Worm (Caenorhabditis elegans) whole organism, dauer: Measurements from ENCODE around the gene ruvb-2.

ENCODE experiments used
- unc-62 ChIP-seq: sonication (generic microtip); optimal IDR thresholded peaks from 2 replicates; lab custom pipeline; 2017; ENCODE audit warnings: missing biosample characterization, missing genetic modification reagents, missing genetic modification characterization

The ruvb-2 gene

DNA sequence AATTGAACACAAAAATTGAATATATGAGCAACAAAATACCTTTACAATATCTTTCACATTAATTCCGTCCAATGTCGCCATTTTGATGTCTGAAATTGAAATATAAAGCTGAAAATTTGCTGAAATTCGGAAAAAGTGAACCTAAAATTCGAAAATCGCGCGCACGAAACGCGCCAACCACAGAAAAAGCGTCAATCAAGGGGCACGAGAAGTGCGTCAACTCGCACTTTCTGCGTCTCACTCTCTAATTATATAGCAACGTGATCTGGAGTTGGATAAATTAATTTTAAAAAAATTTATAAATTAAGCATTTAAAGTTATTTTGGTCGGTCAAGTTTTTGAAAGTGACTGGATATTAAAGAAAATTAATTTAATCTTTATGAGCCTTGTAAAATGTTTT is at the start of gene ruvb-2:
ruvb-2 (minus strand) TSS at position 89 of the 400 bp plus-strand sequence.
- TF ChIP-seq unc-62 (GFP tag; lab: Kevin White, UChicago), result no peak

DNA sequence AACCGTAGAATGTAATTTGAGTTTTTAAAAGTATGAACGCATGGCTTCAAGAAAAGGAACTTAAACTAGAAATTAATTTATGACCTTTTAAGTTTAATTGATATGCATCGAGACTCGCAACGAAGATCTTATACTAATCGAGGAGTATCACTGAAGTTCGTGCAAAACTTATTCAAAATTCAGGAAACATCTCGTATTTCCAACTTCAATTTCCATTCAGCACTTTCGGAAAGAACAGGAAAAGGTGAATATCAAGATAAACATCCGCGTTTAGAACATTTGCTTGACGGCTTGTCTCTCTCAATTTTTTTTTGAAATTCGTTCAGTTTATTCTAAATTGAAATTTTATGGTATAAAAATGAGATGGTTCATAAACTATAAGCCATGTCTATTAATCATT is 46.0 kb upstream of the ruvb-2 start, which contains the start of gene ZK381.2:
ZK381.2 (plus strand) TSS at position 301 of the 400 bp plus-strand sequence.
- no peak for TF ChIP-seq unc-62 (GFP tag; lab: Kevin White, UChicago)

- TF ChIP-seq unc-62 (GFP tag; lab: Kevin White, UChicago), result no peak
Observed at ce11 chrIV:6964508-6964907, 45.3 kb upstream of the ruvb-2 start, which contains the start of gene B0478.3. Gene B0478.3, minus strand, starts transcription at chrIV:6964608.

ce11 chrIV:6959483-6959882 is 40.3 kb upstream of the ruvb-2 start:
- TF ChIP-seq unc-62 (GFP tag; lab: Kevin White, UChicago), result no peak

ce11 chrIV:6958696-6959095 is 39.5 kb upstream of the ruvb-2 start:
- TF ChIP-seq unc-62 (GFP tag; lab: Kevin White, UChicago), result no peak

DNA sequence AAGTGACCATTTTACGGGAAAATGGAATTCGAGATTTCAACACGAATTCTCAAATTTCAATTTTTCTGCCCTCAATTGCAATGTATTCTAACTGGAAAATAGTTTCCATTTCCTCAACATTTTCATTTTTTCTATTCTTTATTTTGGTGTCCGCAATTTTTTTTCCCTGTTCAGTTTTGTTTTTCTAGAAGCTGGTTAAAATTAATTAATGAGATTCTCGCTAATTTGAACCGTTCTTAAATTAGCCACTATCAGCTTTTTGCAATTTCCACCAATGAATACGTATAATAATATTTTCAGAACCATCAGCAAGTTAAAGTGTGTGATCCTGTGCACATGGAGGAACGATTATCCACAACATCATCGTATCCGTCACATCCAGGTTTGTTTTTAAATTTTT is 38.1 kb upstream of the ruvb-2 start, which contains the start of gene jnk-1:
jnk-1 (plus strand) TSS at position 301 of the 400 bp plus-strand sequence.
- no peak for TF ChIP-seq unc-62 (GFP tag; lab: Kevin White, UChicago)

DNA sequence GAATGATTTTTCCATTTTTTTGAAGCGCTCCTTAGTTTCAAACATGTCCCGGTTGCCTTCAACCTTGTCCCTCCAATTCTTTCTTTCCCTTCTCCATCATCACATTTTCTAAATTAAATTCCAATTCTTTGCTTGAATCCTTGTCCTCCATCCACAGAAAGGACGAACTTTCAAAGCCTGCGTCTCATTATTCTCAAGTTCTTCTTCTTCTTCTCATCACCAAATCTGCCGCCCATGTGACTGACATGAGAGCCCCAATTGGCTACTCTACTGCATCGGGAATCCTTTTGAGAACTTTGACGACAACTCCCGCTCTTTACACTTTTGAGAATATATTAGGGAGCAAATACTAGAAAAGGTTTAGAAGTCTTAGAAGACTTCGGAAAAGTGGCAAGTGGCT is 37.5 kb upstream of the ruvb-2 start:
- TF ChIP-seq unc-62 (GFP tag; lab: Kevin White, UChicago), result no peak

ce11 chrIV:6954682-6955081 is 35.5 kb upstream of the ruvb-2 start:
- no peak for TF ChIP-seq unc-62 (GFP tag; lab: Kevin White, UChicago)

- no peak for TF ChIP-seq unc-62 (GFP tag; lab: Kevin White, UChicago)
Observed at ce11 chrIV:6951259-6951658, 32.1 kb upstream of the ruvb-2 start.

DNA sequence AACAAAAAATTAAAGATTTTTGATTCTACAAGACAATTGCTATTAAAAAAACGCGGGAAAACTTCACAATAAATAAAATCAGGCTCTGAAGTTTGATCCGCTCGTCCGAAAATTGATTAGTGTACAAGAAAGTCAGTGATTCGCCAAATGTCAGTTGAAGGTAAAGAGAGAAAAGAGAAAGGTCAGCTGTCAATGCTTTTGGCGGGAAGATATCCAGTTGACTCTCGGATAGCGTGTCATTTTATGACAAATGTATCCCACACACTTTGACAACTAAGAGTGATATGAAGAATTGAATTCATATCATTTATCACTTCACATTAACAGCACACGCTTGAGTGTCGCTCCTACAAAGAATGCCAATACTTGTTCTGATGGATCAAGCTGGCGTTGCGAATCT is 27.6 kb upstream of the ruvb-2 start:
- no peak for TF ChIP-seq unc-62 (GFP tag; lab: Kevin White, UChicago)

DNA sequence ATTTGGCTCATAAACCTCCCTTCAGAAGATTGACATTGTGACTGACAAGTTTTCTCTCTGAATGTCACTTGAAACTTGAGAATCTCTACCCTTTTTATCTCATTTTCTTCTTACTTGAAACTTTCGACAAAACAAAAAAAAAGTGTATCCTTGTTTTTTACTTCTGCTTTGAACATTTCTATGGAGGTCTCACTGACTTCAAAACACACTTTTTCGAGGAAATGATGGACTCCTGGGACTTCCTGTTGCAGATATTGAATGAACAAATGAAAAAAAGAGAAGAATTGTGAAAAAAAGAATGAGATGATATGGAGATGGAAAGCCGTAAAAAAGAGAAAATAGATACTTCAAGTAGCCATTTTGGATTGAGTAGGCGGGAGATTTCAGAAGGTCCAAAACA is 21.9 kb upstream of the ruvb-2 start:
- TF ChIP-seq unc-62 (GFP tag; lab: Kevin White, UChicago), result no peak

- TF ChIP-seq unc-62 (GFP tag; lab: Kevin White, UChicago), result no peak
Observed at ce11 chrIV:6937548-6937947, 18.3 kb upstream of the ruvb-2 start, which contains the start of gene npr-12. Gene npr-12, minus strand, starts transcription at chrIV:6937648.

- TF ChIP-seq unc-62 (GFP tag; lab: Kevin White, UChicago), result no peak
Observed at ce11 chrIV:6928417-6928816, 9.2 kb upstream of the ruvb-2 start, which contains the start of gene cest-6. Gene cest-6, minus strand, starts transcription at chrIV:6928517.

DNA sequence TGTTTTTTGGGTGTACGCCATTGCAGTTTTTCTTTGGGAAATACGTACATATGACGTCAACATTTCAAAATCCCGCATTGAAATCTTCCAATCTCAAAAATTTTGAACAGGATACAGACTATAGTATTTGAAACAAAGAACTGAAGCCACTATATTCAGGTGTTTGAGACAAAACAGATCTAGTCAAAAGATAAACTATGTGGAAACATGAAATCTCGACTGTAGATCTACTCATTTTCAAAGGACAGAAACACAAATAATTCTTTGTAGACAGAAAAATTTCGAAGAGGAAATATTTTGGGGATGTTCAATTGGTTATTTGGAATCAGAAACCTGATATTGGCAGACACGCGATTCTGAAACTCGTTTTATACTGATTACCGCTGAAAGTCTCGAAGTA is 6.3 kb upstream of the ruvb-2 start:
- no peak for TF ChIP-seq unc-62 (GFP tag; lab: Kevin White, UChicago)

DNA sequence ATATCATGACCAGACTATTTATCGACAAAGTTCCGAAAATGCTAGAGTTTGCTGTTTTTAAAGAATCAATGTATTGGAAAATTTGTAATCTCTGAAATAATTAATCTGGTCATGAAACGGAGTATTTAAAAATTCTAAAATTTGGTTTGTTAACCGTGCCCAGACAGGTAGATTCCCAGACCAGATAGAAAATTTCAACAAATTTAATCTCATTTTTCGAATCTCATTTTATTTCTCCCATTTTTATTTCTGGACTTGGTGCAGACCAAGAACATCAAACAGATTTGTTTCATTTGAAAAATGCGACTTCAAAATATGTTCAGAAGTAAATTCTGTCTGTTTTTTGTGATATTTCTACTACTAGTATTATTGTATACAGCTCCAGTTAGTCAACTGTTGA is 3.9 kb upstream of the ruvb-2 start, which contains the start of gene T22D1.1:
T22D1.1 (plus strand) TSS at position 301 of the 400 bp plus-strand sequence.
- TF ChIP-seq unc-62 (GFP tag; lab: Kevin White, UChicago), result no peak

DNA sequence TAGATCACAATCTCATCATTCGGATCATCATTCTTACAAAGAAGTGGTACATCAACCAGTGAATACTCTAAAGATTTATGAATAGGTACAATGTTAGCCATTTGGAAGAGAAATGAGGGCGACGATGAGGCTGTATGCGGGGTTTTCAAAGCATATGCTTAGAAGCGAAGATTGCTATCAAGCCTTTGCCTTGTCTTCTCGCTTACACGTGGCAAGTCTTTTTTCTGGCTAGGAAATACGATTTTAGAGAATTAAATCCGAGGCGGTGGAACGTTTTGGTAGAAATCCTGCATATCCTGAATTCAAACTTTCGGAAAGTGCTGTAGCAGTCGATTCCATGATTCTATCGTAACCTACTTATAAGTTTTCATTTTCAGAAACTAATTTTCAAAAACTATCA is 857 bp upstream of the ruvb-2 start, which contains the start of gene T22D1.18:
T22D1.18 (minus strand) TSS at position 101 of the 400 bp plus-strand sequence.
- TF ChIP-seq unc-62 (GFP tag; lab: Kevin White, UChicago), result no peak

DNA sequence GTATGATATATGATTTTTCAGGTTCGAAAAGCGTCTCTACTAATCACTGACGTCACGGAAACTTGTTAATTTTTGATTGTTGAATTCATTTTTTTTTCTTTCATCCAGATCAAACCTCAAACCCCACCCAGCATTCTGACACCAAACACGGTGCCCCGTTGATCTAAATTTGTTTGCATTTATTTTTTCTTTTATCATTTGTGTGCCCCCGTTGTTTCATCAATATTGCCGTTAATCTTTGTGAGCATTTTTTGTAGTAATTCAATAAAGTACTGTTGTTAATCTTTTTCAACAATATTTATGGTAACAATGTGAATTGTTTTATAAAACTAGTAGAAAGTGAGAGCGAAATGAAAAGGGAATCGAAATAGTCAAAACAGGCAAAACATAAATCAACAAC is 2.4 kb downstream of the ruvb-2 start:
- TF ChIP-seq unc-62 (GFP tag; lab: Kevin White, UChicago), result no peak
